Fruit fly (Drosophila melanogaster) whole organism, embryonic: ENCODE results near the gene Neurl4.

Experiments used
- Abd-B ChIP-seq: fragments of 200-800 bp; sonication (Bioruptor generic); optimal IDR thresholded peaks from 2 replicates; lab custom pipeline; 2018; ENCODE audit warnings: missing biosample characterization, mild to moderate bottlenecking, missing genetic modification characterization, moderate library complexity
- BtbVII ChIP-seq: fragments of 200-800 bp; sonication (Bioruptor generic); optimal IDR thresholded peaks from 3 replicates; lab custom pipeline; 2017; ENCODE audit warnings: missing biosample characterization, mild to moderate bottlenecking, missing genetic modification characterization
- CG10366 ChIP-seq: fragments of 200-800 bp; sonication (Bioruptor generic); IDR thresholded peaks from 2 replicates; pipeline ENCODE4 v1.3.6; 2022; ENCODE audit warnings: missing biosample characterization, missing genetic modification characterization
- CG11723 ChIP-seq: fragments of 200-800 bp; sonication (Bioruptor generic); optimal IDR thresholded peaks from 2 replicates; lab custom pipeline; 2017; ENCODE audit warnings: missing biosample characterization, mild to moderate bottlenecking, missing genetic modification characterization
- CG15011 ChIP-seq: fragments of 200-800 bp; sonication (Bioruptor generic); optimal IDR thresholded peaks from 3 replicates; lab custom pipeline; 2018; ENCODE audit warnings: missing biosample characterization, mild to moderate bottlenecking, missing genetic modification characterization
- CG15073 ChIP-seq: fragments of 200-800 bp; sonication (Bioruptor generic); optimal IDR thresholded peaks from 2 replicates; lab custom pipeline; 2016; ENCODE audit warnings: missing biosample characterization, missing genetic modification characterization
- CG17568 ChIP-seq: fragments of 200-800 bp; sonication (Bioruptor generic); optimal IDR thresholded peaks from 2 replicates; lab custom pipeline; 2018; ENCODE audit warnings: missing biosample characterization, mild to moderate bottlenecking, missing genetic modification characterization, moderate library complexity
- CG17612 ChIP-seq: fragments of 200-800 bp; sonication (Bioruptor generic); IDR thresholded peaks from 2 replicates; pipeline ENCODE4 v1.3.6; 2022; ENCODE audit warnings: missing biosample characterization, missing genetic modification characterization
- CG31388 ChIP-seq: fragments of 200-800 bp; sonication (Bioruptor generic); optimal IDR thresholded peaks from 2 replicates; lab custom pipeline; 2016; ENCODE audit warnings: missing biosample characterization, missing genetic modification characterization
- CG3163 ChIP-seq: fragments of 200-800 bp; sonication (Bioruptor generic); optimal IDR thresholded peaks from 3 replicates; lab custom pipeline; 2016; ENCODE audit warnings: missing biosample characterization, missing genetic modification characterization
- CG32767 ChIP-seq: fragments of 200-800 bp; sonication (Bioruptor generic); IDR thresholded peaks from 2 replicates; pipeline ENCODE4 v1.3.6; 2022; ENCODE audit warnings: missing biosample characterization, missing genetic modification characterization
- CG34224 ChIP-seq: fragments of 200-800 bp; sonication (Bioruptor generic); IDR thresholded peaks from 3 replicates; pipeline ENCODE4 v1.3.6; 2022; ENCODE audit warnings: missing biosample characterization, missing genetic modification characterization; ENCODE audit not compliant: partially characterized antibody
- CG3847 ChIP-seq: fragments of 200-800 bp; sonication (Bioruptor generic); IDR thresholded peaks from 2 replicates; pipeline ENCODE4 v1.3.6; 2022; ENCODE audit warnings: missing biosample characterization, missing genetic modification characterization
- CG4617 ChIP-seq: fragments of 200-800 bp; sonication (Bioruptor generic); optimal IDR thresholded peaks from 3 replicates; lab custom pipeline; 2016; ENCODE audit warnings: missing biosample characterization, missing genetic modification characterization, borderline replicate concordance
- CG4707 ChIP-seq: fragments of 200-800 bp; sonication (Bioruptor generic); optimal IDR thresholded peaks from 2 replicates; lab custom pipeline; 2018; ENCODE audit warnings: missing biosample characterization, mild to moderate bottlenecking, missing genetic modification characterization, moderate library complexity
- CG6791 ChIP-seq: fragments of 200-800 bp; sonication (Bioruptor generic); IDR thresholded peaks from 3 replicates; pipeline ENCODE4 v1.3.6; 2022; ENCODE audit warnings: missing biosample characterization, missing genetic modification characterization; ENCODE audit not compliant: partially characterized antibody
- CG7987 ChIP-seq: fragments of 200-800 bp; sonication (Bioruptor generic); optimal IDR thresholded peaks from 2 replicates; lab custom pipeline; 2018; ENCODE audit warnings: missing biosample characterization, mild to moderate bottlenecking, missing genetic modification characterization, moderate library complexity
- CG8388 ChIP-seq: fragments of 200-800 bp; sonication (Bioruptor generic); optimal IDR thresholded peaks from 2 replicates; lab custom pipeline; 2019; ENCODE audit warnings: missing biosample characterization, mild to moderate bottlenecking, missing genetic modification characterization, moderate library complexity
- CG9932 ChIP-seq: fragments of 200-800 bp; sonication (Bioruptor generic); IDR thresholded peaks from 2 replicates; pipeline ENCODE4 v1.3.6; 2022; ENCODE audit warnings: missing biosample characterization, missing genetic modification characterization
- Camta ChIP-seq: fragments of 200-800 bp; sonication (Bioruptor generic); optimal IDR thresholded peaks from 2 replicates; lab custom pipeline; 2016; ENCODE audit warnings: missing biosample characterization, missing genetic modification characterization
- D19A ChIP-seq: fragments of 200-800 bp; optimal IDR thresholded peaks from 3 replicates; lab custom pipeline; 2019; ENCODE audit warnings: missing biosample characterization, mild to moderate bottlenecking, missing genetic modification characterization, moderate library complexity
- Dfd ChIP-seq, 2 experiments: fragments of >200 bp; optimal IDR thresholded peaks; 2 replicates each; lab custom pipeline; 2017; ENCODE audit warnings: missing biosample characterization in 2 of 2, missing genetic modification characterization in 2 of 2
- Dip3 ChIP-seq: fragments of 200-800 bp; sonication (Bioruptor generic); optimal IDR thresholded peaks from 3 replicates; lab custom pipeline; 2016; ENCODE audit warnings: missing biosample characterization, missing genetic modification characterization
- Dref ChIP-seq: fragments of 200-800 bp; sonication (Bioruptor generic); IDR thresholded peaks from 2 replicates; pipeline ENCODE4 v1.3.6; 2022; ENCODE audit warnings: missing biosample characterization, missing genetic modification characterization
- Eip74EF ChIP-seq, 2 experiments: fragments of 200-800 bp in 1 of 2; fragments of >200 bp in 1 of 2; sonication (Bioruptor generic) in 1 of 2; optimal IDR thresholded peaks; 2 replicates each; lab custom pipeline; 2017 to 2019; ENCODE audit warnings: missing biosample characterization in 2 of 2, missing genetic modification characterization in 2 of 2, mild to moderate bottlenecking in 1 of 2, moderate library complexity in 1 of 2
- Fer1 ChIP-seq: fragments of 200-800 bp; sonication (Bioruptor generic); optimal IDR thresholded peaks from 2 replicates; lab custom pipeline; 2017; ENCODE audit warnings: missing biosample characterization, mild to moderate bottlenecking, missing genetic modification characterization
- Fer3 ChIP-seq: fragments of 200-800 bp; sonication (Bioruptor generic); optimal IDR thresholded peaks from 2 replicates; lab custom pipeline; 2018; ENCODE audit warnings: missing biosample characterization, mild to moderate bottlenecking, missing genetic modification characterization, moderate library complexity
- Gug ChIP-seq: fragments of 200-800 bp; sonication (Bioruptor generic); IDR thresholded peaks from 4 replicates; pipeline ENCODE4 v1.3.6; 2022; ENCODE audit warnings: missing biosample characterization, missing genetic modification characterization
- H2.0 ChIP-seq: fragments of 200-800 bp; sonication (Bioruptor generic); IDR thresholded peaks from 2 replicates; pipeline ENCODE4 v1.3.6; 2022; ENCODE audit warnings: missing biosample characterization, missing genetic modification characterization
- Max ChIP-seq: fragments of 200-800 bp; sonication (Bioruptor generic); optimal IDR thresholded peaks from 2 replicates; lab custom pipeline; 2016; ENCODE audit warnings: missing biosample characterization, mild to moderate bottlenecking, missing genetic modification characterization
- Pdp1 ChIP-seq, 2 experiments: fragments of 200-800 bp; sonication (Bioruptor generic); optimal IDR thresholded peaks; 3 replicates each; lab custom pipeline; 2016; ENCODE audit warnings: missing biosample characterization in 2 of 2, missing genetic modification characterization in 2 of 2, mild to moderate bottlenecking in 1 of 2, moderate library complexity in 1 of 2
- Scr ChIP-seq: fragments of 200-800 bp; sonication (Bioruptor generic); IDR thresholded peaks from 2 replicates; pipeline ENCODE4 v1.3.6; 2022; ENCODE audit warnings: missing biosample characterization, missing genetic modification characterization; ENCODE audit not compliant: partially characterized antibody
- Sry-δ ChIP-seq: fragments of 200-800 bp; sonication (Bioruptor generic); optimal IDR thresholded peaks from 2 replicates; lab custom pipeline; 2016; ENCODE audit warnings: missing biosample characterization, missing genetic modification characterization
- Xrp1 ChIP-seq: fragments of 200-800 bp; sonication (Bioruptor generic); IDR thresholded peaks from 2 replicates; pipeline ENCODE4 v1.3.6; 2022; ENCODE audit warnings: missing biosample characterization, missing genetic modification characterization
- YL-1 ChIP-seq: fragments of 200-800 bp; sonication (Bioruptor generic); optimal IDR thresholded peaks from 3 replicates; lab custom pipeline; 2017; ENCODE audit warnings: missing biosample characterization, mild to moderate bottlenecking, missing genetic modification characterization
- abd-A ChIP-seq: fragments of 200-800 bp; sonication (Bioruptor generic); optimal IDR thresholded peaks from 3 replicates; lab custom pipeline; 2019; ENCODE audit warnings: missing biosample characterization, mild to moderate bottlenecking, missing genetic modification characterization, moderate library complexity
- corto ChIP-seq: fragments of 200-800 bp; sonication (Bioruptor generic); optimal IDR thresholded peaks from 2 replicates; lab custom pipeline; 2016; ENCODE audit warnings: missing biosample characterization, mild to moderate bottlenecking, missing genetic modification characterization, moderate library complexity
- cwo ChIP-seq: fragments of 200-800 bp; sonication (Bioruptor generic); optimal IDR thresholded peaks from 3 replicates; lab custom pipeline; 2017; ENCODE audit warnings: missing biosample characterization, missing genetic modification characterization, mild to moderate bottlenecking, moderate library complexity, missing genetic modification reagents
- dmrt11E ChIP-seq: fragments of 200-800 bp; sonication (Bioruptor generic); optimal IDR thresholded peaks from 3 replicates; lab custom pipeline; 2018; ENCODE audit warnings: missing biosample characterization, mild to moderate bottlenecking, missing genetic modification characterization, moderate library complexity
- fd102C ChIP-seq: fragments of 200-800 bp; sonication (Bioruptor generic); optimal IDR thresholded peaks from 2 replicates; lab custom pipeline; 2018; ENCODE audit warnings: missing biosample characterization, mild to moderate bottlenecking, missing genetic modification characterization, moderate library complexity
- gce ChIP-seq: fragments of 200-800 bp; sonication (Bioruptor generic); IDR thresholded peaks from 3 replicates; pipeline ENCODE4 v1.3.6; 2022; ENCODE audit warnings: missing biosample characterization, missing genetic modification characterization
- inv ChIP-seq: fragments of 200-800 bp; sonication (Bioruptor generic); IDR thresholded peaks from 2 replicates; pipeline ENCODE4 v1.3.6; 2022; ENCODE audit warnings: missing biosample characterization, missing genetic modification characterization; ENCODE audit not compliant: partially characterized antibody
- jing ChIP-seq: fragments of 200-800 bp; sonication (Bioruptor generic); optimal IDR thresholded peaks from 2 replicates; lab custom pipeline; 2018; ENCODE audit warnings: missing biosample characterization, mild to moderate bottlenecking, missing genetic modification characterization
- klu ChIP-seq: fragments of 200-800 bp; sonication (Bioruptor generic); IDR thresholded peaks from 2 replicates; pipeline ENCODE4 v1.3.6; 2022; ENCODE audit warnings: missing biosample characterization, missing genetic modification characterization
- lov ChIP-seq, 2 experiments: fragments of 200-800 bp in 1 of 2; fragments of >200 bp in 1 of 2; sonication (Bioruptor generic) in 1 of 2; IDR thresholded peaks in 1 of 2; optimal IDR thresholded peaks in 1 of 2; 2 replicates in 1 of 2; 3 replicates in 1 of 2; pipeline versions ENCODE4 v1.3.6 to Lab custom; 2017 to 2022; ENCODE audit warnings: missing biosample characterization in 1 of 2, missing genetic modification characterization in 1 of 2
- nom ChIP-seq: fragments of 200-800 bp; sonication (Bioruptor generic); optimal IDR thresholded peaks from 2 replicates; lab custom pipeline; 2017; ENCODE audit warnings: missing biosample characterization, missing genetic modification characterization, mild to moderate bottlenecking, moderate library complexity, missing genetic modification reagents
- p53 ChIP-seq: fragments of 200-800 bp; sonication (Bioruptor generic); optimal IDR thresholded peaks from 2 replicates; lab custom pipeline; 2016; ENCODE audit warnings: missing biosample characterization, missing genetic modification characterization
- stc ChIP-seq: fragments of 200-800 bp; sonication (Bioruptor generic); IDR thresholded peaks from 2 replicates; pipeline ENCODE4 v1.3.6; 2022; ENCODE audit warnings: missing biosample characterization, missing genetic modification characterization
- tin ChIP-seq: fragments of 200-800 bp; sonication (Bioruptor generic); optimal IDR thresholded peaks from 3 replicates; lab custom pipeline; 2016; ENCODE audit warnings: missing biosample characterization, missing genetic modification characterization
- usp ChIP-seq: fragments of >200 bp; optimal IDR thresholded peaks from 2 replicates; lab custom pipeline; 2017; ENCODE audit warnings: missing biosample characterization, missing genetic modification characterization

Gene Neurl4

DNA sequence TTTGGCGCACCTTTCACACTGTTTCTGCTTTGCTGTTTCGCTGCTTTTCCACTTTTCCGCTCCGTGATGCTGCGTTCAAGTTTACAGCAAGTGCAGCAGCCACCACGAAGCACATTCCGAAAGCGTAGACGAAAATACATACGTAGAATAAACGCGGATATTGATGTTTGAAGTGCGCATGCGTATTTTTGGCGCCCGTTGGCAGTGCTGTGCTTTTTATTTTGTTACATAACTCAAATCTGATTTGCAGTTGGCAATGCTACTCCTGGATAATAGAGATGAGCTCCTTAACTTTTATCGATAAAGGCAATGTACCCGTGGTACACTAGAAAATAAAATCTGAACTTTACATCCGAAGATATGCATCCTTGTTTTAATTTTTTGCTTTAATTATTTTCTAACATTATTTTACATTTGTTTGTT is 43.0 kb downstream of the Neurl4 start (continued):
- peak; percentile 17; the same call in 1 of the 2 replicates for TF ChIP-seq CG10366 (GFP tag; lab: Robert Waterston, UW)
- TF ChIP-seq BtbVII (GFP tag; lab: Kevin White, UChicago): no peak
- no peak for TF ChIP-seq CG15011 (GFP tag; lab: Kevin White, UChicago)
- TF ChIP-seq Dref (GFP tag; lab: Robert Waterston, UW): peak; percentile 55
- TF ChIP-seq cwo (GFP tag; lab: Kevin White, UChicago): no peak
- TF ChIP-seq inv (GFP tag; lab: Robert Waterston, UW): no peak
- TF ChIP-seq Sry-δ (GFP tag; lab: Kevin White, UChicago): peak; percentile 73
- TF ChIP-seq fd102C (GFP tag; lab: Kevin White, UChicago): no peak
- TF ChIP-seq Camta (GFP tag; lab: Kevin White, UChicago): no peak
- no peak for TF ChIP-seq Scr
- TF ChIP-seq klu (GFP tag; lab: Robert Waterston, UW): no peak
- TF ChIP-seq YL-1 (GFP tag; lab: Kevin White, UChicago): peak; percentile 66
- no peak for TF ChIP-seq Max (GFP tag; lab: Kevin White, UChicago)
- TF ChIP-seq CG7987 (GFP tag; lab: Kevin White, UChicago): no peak
- TF ChIP-seq CG32767 (GFP tag; lab: Robert Waterston, UW): 0 out of 2 replicates have a peak, but pooled peaks have one; percentile 6
- no peak for TF ChIP-seq Xrp1 (GFP tag; lab: Robert Waterston, UW)
- no peak for TF ChIP-seq CG3163 (GFP tag; lab: Kevin White, UChicago)
- TF ChIP-seq stc (GFP tag; lab: Robert Waterston, UW): no peak
- no peak for TF ChIP-seq jing (GFP tag; lab: Kevin White, UChicago)
- TF ChIP-seq lov (optimal IDR thresholded peaks at IDR 0.05; lab: Kevin White, UChicago): no peak
- peak; percentile 13; the same call in 1 of the 3 replicates for TF ChIP-seq lov (GFP tag; IDR thresholded peaks at IDR 0.05; lab: Robert Waterston, UW)
- TF ChIP-seq CG17612 (GFP tag; lab: Robert Waterston, UW): no peak
- no peak for TF ChIP-seq tin
- TF ChIP-seq gce (GFP tag; lab: Robert Waterston, UW): no peak
- peak in 1 of 2 experiments; percentile 100 for TF ChIP-seq Pdp1 (GFP tag; optimal IDR thresholded peaks at IDR 0.05; lab: Kevin White, UChicago)
- TF ChIP-seq Dip3 (GFP tag; lab: Kevin White, UChicago): no peak
- no peak for TF ChIP-seq Fer3 (tag; lab: Kevin White, UChicago)
- no peak for TF ChIP-seq Dfd (GFP tag; optimal IDR thresholded peaks at IDR 0.05; lab: Kevin White, UChicago)
- no peak for TF ChIP-seq Gug (GFP tag; lab: Robert Waterston, UW)
- no peak for TF ChIP-seq CG4707 (GFP tag; lab: Kevin White, UChicago)
- TF ChIP-seq dmrt11E (tag; lab: Kevin White, UChicago): no peak
- TF ChIP-seq CG11723 (GFP tag; lab: Kevin White, UChicago): no peak
- TF ChIP-seq corto: no peak
- no peak for TF ChIP-seq CG4617 (GFP tag; lab: Kevin White, UChicago)
- TF ChIP-seq D19A (tag; lab: Kevin White, UChicago): no peak
- no peak for TF ChIP-seq usp (GFP tag; lab: Kevin White, UChicago)
- no peak for TF ChIP-seq CG17568 (GFP tag; lab: Kevin White, UChicago)
- no peak for TF ChIP-seq nom (GFP tag; lab: Kevin White, UChicago)
- TF ChIP-seq CG9932: no peak
- no peak for TF ChIP-seq p53
- TF ChIP-seq CG34224 (GFP tag; lab: Robert Waterston, UW): no peak
- no peak for TF ChIP-seq CG6791 (GFP tag; lab: Robert Waterston, UW)
- no peak for TF ChIP-seq Eip74EF (GFP tag; optimal IDR thresholded peaks at IDR 0.05; lab: Kevin White, UChicago)
- TF ChIP-seq CG15073 (GFP tag; lab: Kevin White, UChicago): no peak
- no peak for TF ChIP-seq Abd-B (GFP tag; lab: Kevin White, UChicago)
- TF ChIP-seq Fer1: no peak
- TF ChIP-seq CG8388 (GFP tag; lab: Kevin White, UChicago): no peak
- no peak for TF ChIP-seq CG31388 (GFP tag; lab: Kevin White, UChicago)
- no peak for TF ChIP-seq H2.0
- TF ChIP-seq CG3847: 0 out of 2 replicates have a peak, but pooled peaks have one; percentile 25
- TF ChIP-seq abd-A: no peak
